Fruit fly (Drosophila melanogaster) whole organism, embryonic: ENCODE results near the gene CG34283.

Source experiments
- ATbp ChIP-seq: fragments of 200-800 bp; sonication (Bioruptor generic); optimal IDR thresholded peaks from 2 replicates; lab custom pipeline; 2017; ENCODE audit warnings: missing biosample characterization, mild to moderate bottlenecking, missing genetic modification characterization, missing genetic modification reagents
- Aef1 ChIP-seq: fragments of 200-800 bp; sonication (Bioruptor generic); IDR thresholded peaks from 3 replicates; pipeline ENCODE4 v1.3.6; 2022; ENCODE audit warnings: missing biosample characterization, missing genetic modification characterization
- Asciz ChIP-seq: fragments of 200-800 bp; sonication (Bioruptor generic); optimal IDR thresholded peaks from 2 replicates; lab custom pipeline; 2017; ENCODE audit warnings: missing biosample characterization, mild to moderate bottlenecking, missing genetic modification characterization, missing genetic modification reagents
- CG10147 ChIP-seq: fragments of 200-800 bp; sonication (Bioruptor generic); optimal IDR thresholded peaks from 2 replicates; lab custom pipeline; 2019; ENCODE audit warnings: missing biosample characterization, mild to moderate bottlenecking, missing genetic modification characterization, moderate library complexity
- CG11093 ChIP-seq: fragments of 200-800 bp; sonication (Bioruptor generic); IDR thresholded peaks from 3 replicates; pipeline ENCODE4 v1.3.6; 2022; ENCODE audit warnings: missing biosample characterization, missing genetic modification characterization
- CG11696 ChIP-seq: fragments of 200-800 bp; sonication (Bioruptor generic); IDR thresholded peaks from 2 replicates; pipeline ENCODE4 v1.3.6; 2022; ENCODE audit warnings: missing biosample characterization, missing genetic modification characterization
- CG12219 ChIP-seq: fragments of 200-800 bp; sonication (Bioruptor generic); optimal IDR thresholded peaks from 3 replicates; lab custom pipeline; 2018; ENCODE audit warnings: missing biosample characterization, mild to moderate bottlenecking, missing genetic modification characterization
- CG12659 ChIP-seq: fragments of 200-800 bp; sonication (Bioruptor generic); optimal IDR thresholded peaks from 3 replicates; lab custom pipeline; 2017; ENCODE audit warnings: mild to moderate bottlenecking, missing biosample characterization, missing genetic modification reagents, missing genetic modification characterization
- CG1832 ChIP-seq: fragments of 200-800 bp; sonication (Bioruptor generic); optimal IDR thresholded peaks from 2 replicates; lab custom pipeline; 2017; ENCODE audit warnings: missing biosample characterization, mild to moderate bottlenecking, missing genetic modification characterization, inconsistent platforms
- CG2116 ChIP-seq: fragments of 200-800 bp; sonication (Bioruptor generic); optimal IDR thresholded peaks from 3 replicates; lab custom pipeline; 2018; ENCODE audit warnings: missing biosample characterization, mild to moderate bottlenecking, missing genetic modification characterization
- CG2120 ChIP-seq: fragments of 200-800 bp; sonication (Bioruptor generic); optimal IDR thresholded peaks from 3 replicates; lab custom pipeline; 2016; ENCODE audit warnings: missing biosample characterization, missing genetic modification characterization
- CG2199 ChIP-seq: fragments of 200-800 bp; sonication (Bioruptor generic); IDR thresholded peaks from 3 replicates; pipeline ENCODE4 v1.3.6; 2022; ENCODE audit warnings: missing biosample characterization, missing genetic modification characterization
- CG4854 ChIP-seq: fragments of 200-800 bp; sonication (Bioruptor generic); optimal IDR thresholded peaks from 2 replicates; lab custom pipeline; 2016; ENCODE audit warnings: missing biosample characterization, missing genetic modification characterization, inconsistent platforms
- CG7745 ChIP-seq: fragments of 200-800 bp; sonication (Bioruptor generic); optimal IDR thresholded peaks from 2 replicates; lab custom pipeline; 2018; ENCODE audit warnings: missing biosample characterization, mild to moderate bottlenecking, missing genetic modification characterization, moderate library complexity
- CG7786 ChIP-seq: fragments of 200-800 bp; sonication (Bioruptor generic); optimal IDR thresholded peaks from 2 replicates; lab custom pipeline; 2016; ENCODE audit warnings: missing biosample characterization, missing genetic modification characterization
- CG7963 ChIP-seq: fragments of 200-800 bp; sonication (Bioruptor generic); IDR thresholded peaks from 3 replicates; pipeline ENCODE4 v1.3.6; 2022; ENCODE audit warnings: missing biosample characterization, missing genetic modification characterization; ENCODE audit not compliant: partially characterized antibody
- Dbx ChIP-seq: fragments of 200-800 bp; sonication (Bioruptor generic); IDR thresholded peaks from 3 replicates; pipeline ENCODE4 v1.3.6; 2022; ENCODE audit warnings: missing biosample characterization, missing genetic modification characterization
- Dek ChIP-seq: fragments of 200-800 bp; sonication (Bioruptor generic); optimal IDR thresholded peaks from 3 replicates; lab custom pipeline; 2019; ENCODE audit warnings: missing biosample characterization, mild to moderate bottlenecking, missing genetic modification characterization, moderate library complexity
- Doc3 ChIP-seq: fragments of 200-800 bp; sonication (Bioruptor generic); IDR thresholded peaks from 3 replicates; pipeline ENCODE4 v1.3.6; 2022; ENCODE audit warnings: missing biosample characterization, missing genetic modification characterization; ENCODE audit not compliant: partially characterized antibody
- Elba2 ChIP-seq: fragments of 200-800 bp; sonication (Bioruptor generic); optimal IDR thresholded peaks from 3 replicates; lab custom pipeline; 2016; ENCODE audit warnings: missing biosample characterization, missing genetic modification characterization
- Ets65A ChIP-seq: fragments of 200-800 bp; sonication (Bioruptor generic); peaks from one replicate; lab custom pipeline; 2016; ENCODE audit warnings: missing biosample characterization, missing genetic modification characterization
- HLH54F ChIP-seq: fragments of 200-800 bp; sonication (Bioruptor generic); optimal IDR thresholded peaks from 3 replicates; lab custom pipeline; 2016; ENCODE audit warnings: missing biosample characterization, missing genetic modification characterization
- Nf-YC ChIP-seq: fragments of 200-800 bp; optimal IDR thresholded peaks from 3 replicates; lab custom pipeline; 2019; ENCODE audit warnings: missing biosample characterization, mild to moderate bottlenecking, missing genetic modification characterization, moderate library complexity
- NfI ChIP-seq: fragments of 200-800 bp; sonication (Bioruptor generic); optimal IDR thresholded peaks from 3 replicates; lab custom pipeline; 2018; ENCODE audit warnings: missing biosample characterization, mild to moderate bottlenecking, missing genetic modification characterization, moderate library complexity
- Ravus ChIP-seq: fragments of 200-800 bp; sonication (Bioruptor generic); IDR thresholded peaks from 2 replicates; pipeline ENCODE4 v1.3.6; 2022; ENCODE audit warnings: missing biosample characterization, missing genetic modification characterization
- Side ChIP-seq: fragments of 200-800 bp; sonication (Bioruptor generic); optimal IDR thresholded peaks from 2 replicates; lab custom pipeline; 2016; ENCODE audit warnings: missing biosample characterization, missing genetic modification characterization
- Sin3A ChIP-seq: fragments of >200 bp; optimal IDR thresholded peaks from 2 replicates; lab custom pipeline; 2018
- Six4 ChIP-seq: fragments of 200-800 bp; sonication (Bioruptor generic); optimal IDR thresholded peaks from 2 replicates; lab custom pipeline; 2016; ENCODE audit warnings: missing biosample characterization, missing genetic modification characterization
- Spps ChIP-seq: fragments of 200-800 bp; sonication (Bioruptor generic); optimal IDR thresholded peaks from 2 replicates; lab custom pipeline; 2018; ENCODE audit warnings: missing biosample characterization, mild to moderate bottlenecking, missing genetic modification characterization
- Tbp ChIP-seq: fragments of >200 bp; optimal IDR thresholded peaks from 2 replicates; lab custom pipeline; 2018; ENCODE audit warnings: missing biosample characterization, missing genetic modification characterization
- Usf ChIP-seq: fragments of 200-800 bp; sonication (Bioruptor generic); optimal IDR thresholded peaks from 2 replicates; lab custom pipeline; 2017; ENCODE audit warnings: missing genotype, missing biosample characterization, missing genetic modification characterization
- Vsx1 ChIP-seq: fragments of 200-800 bp; sonication (Bioruptor generic); optimal IDR thresholded peaks from 2 replicates; lab custom pipeline; 2017; ENCODE audit warnings: missing biosample characterization, mild to moderate bottlenecking, missing genetic modification characterization, missing genetic modification reagents
- bcd ChIP-seq: fragments of 200-800 bp; sonication (Bioruptor generic); optimal IDR thresholded peaks from 2 replicates; lab custom pipeline; 2017; ENCODE audit warnings: missing biosample characterization, mild to moderate bottlenecking, missing genetic modification characterization
- btn ChIP-seq: fragments of 200-800 bp; sonication (Bioruptor generic); optimal IDR thresholded peaks from 2 replicates; lab custom pipeline; 2016; ENCODE audit warnings: missing biosample characterization, missing genetic modification characterization
- cas ChIP-seq: fragments of 200-800 bp; sonication (Bioruptor generic); IDR thresholded peaks from 2 replicates; pipeline ENCODE4 v1.3.6; 2022; ENCODE audit warnings: missing biosample characterization, missing genetic modification characterization
- cg ChIP-seq: fragments of 200-800 bp; sonication (Bioruptor generic); optimal IDR thresholded peaks from 3 replicates; lab custom pipeline; 2019; ENCODE audit warnings: missing biosample characterization, mild to moderate bottlenecking, missing genetic modification characterization, moderate library complexity
- chif ChIP-seq, 2 experiments: fragments of 200-800 bp; sonication (Bioruptor generic); optimal IDR thresholded peaks; 3 replicates each; lab custom pipeline; 2016; ENCODE audit warnings: missing biosample characterization in 2 of 2, missing genetic modification characterization in 2 of 2
- chn ChIP-seq: fragments of 200-800 bp; sonication (Bioruptor generic); optimal IDR thresholded peaks from 2 replicates; lab custom pipeline; 2016; ENCODE audit warnings: missing biosample characterization, missing genetic modification characterization
- eve ChIP-seq, 2 experiments: fragments of >200 bp; optimal IDR thresholded peaks; 2 replicates each; lab custom pipeline; 2017; ENCODE audit warnings: missing biosample characterization in 2 of 2, missing genetic modification characterization in 2 of 2
- fd64A ChIP-seq: fragments of 200-800 bp; sonication (Bioruptor generic); optimal IDR thresholded peaks from 3 replicates; lab custom pipeline; 2018; ENCODE audit warnings: missing biosample characterization, mild to moderate bottlenecking, missing genetic modification characterization
- gro ChIP-seq: fragments of 200-800 bp; sonication (Bioruptor generic); optimal IDR thresholded peaks from 2 replicates; lab custom pipeline; 2016; ENCODE audit warnings: missing biosample characterization, missing genetic modification characterization
- her ChIP-seq: fragments of 200-800 bp; sonication (Bioruptor generic); optimal IDR thresholded peaks from 2 replicates; lab custom pipeline; 2016; ENCODE audit warnings: missing biosample characterization, missing genetic modification characterization
- hkb ChIP-seq, 2 experiments: fragments of 200-800 bp in 1 of 2; fragments of >200 bp in 1 of 2; sonication (Bioruptor generic) in 1 of 2; IDR thresholded peaks in 1 of 2; optimal IDR thresholded peaks in 1 of 2; 2 replicates each; pipeline versions ENCODE4 v1.3.6 to Lab custom; 2017 to 2022; ENCODE audit warnings: missing biosample characterization in 1 of 2, missing genetic modification characterization in 1 of 2
- jumu ChIP-seq: fragments of 200-800 bp; sonication (Bioruptor generic); optimal IDR thresholded peaks from 3 replicates; lab custom pipeline; 2016; ENCODE audit warnings: missing biosample characterization, missing genetic modification characterization
- org-1 ChIP-seq: fragments of 200-800 bp; sonication (Bioruptor generic); optimal IDR thresholded peaks from 2 replicates; lab custom pipeline; 2017; ENCODE audit warnings: missing biosample characterization, missing genetic modification characterization
- prd ChIP-seq, 3 experiments: fragments of >200 bp in 2 of 3; fragments of 200-800 bp in 1 of 3; sonication (Bioruptor generic) in 1 of 3; optimal IDR thresholded peaks in 2 of 3; IDR thresholded peaks in 1 of 3; 2 replicates in 2 of 3; 3 replicates in 1 of 3; pipeline versions ENCODE4 v1.3.6 to Lab custom; 2017 to 2022; ENCODE audit warnings: missing biosample characterization in 1 of 3, missing genetic modification characterization in 1 of 3
- ranshi ChIP-seq: fragments of 200-800 bp; sonication (Bioruptor generic); IDR thresholded peaks from 2 replicates; pipeline ENCODE4 v1.3.6; 2022; ENCODE audit warnings: missing biosample characterization, missing genetic modification characterization
- row ChIP-seq: fragments of 200-800 bp; sonication (Bioruptor generic); IDR thresholded peaks from 3 replicates; pipeline ENCODE4 v1.3.6; 2022; ENCODE audit warnings: missing biosample characterization, missing genetic modification characterization
- tup ChIP-seq: fragments of 200-800 bp; sonication (Bioruptor generic); optimal IDR thresholded peaks from 2 replicates; lab custom pipeline; 2016; ENCODE audit warnings: missing biosample characterization, mild to moderate bottlenecking, missing genetic modification characterization, moderate library complexity

Gene CG34283

DNA sequence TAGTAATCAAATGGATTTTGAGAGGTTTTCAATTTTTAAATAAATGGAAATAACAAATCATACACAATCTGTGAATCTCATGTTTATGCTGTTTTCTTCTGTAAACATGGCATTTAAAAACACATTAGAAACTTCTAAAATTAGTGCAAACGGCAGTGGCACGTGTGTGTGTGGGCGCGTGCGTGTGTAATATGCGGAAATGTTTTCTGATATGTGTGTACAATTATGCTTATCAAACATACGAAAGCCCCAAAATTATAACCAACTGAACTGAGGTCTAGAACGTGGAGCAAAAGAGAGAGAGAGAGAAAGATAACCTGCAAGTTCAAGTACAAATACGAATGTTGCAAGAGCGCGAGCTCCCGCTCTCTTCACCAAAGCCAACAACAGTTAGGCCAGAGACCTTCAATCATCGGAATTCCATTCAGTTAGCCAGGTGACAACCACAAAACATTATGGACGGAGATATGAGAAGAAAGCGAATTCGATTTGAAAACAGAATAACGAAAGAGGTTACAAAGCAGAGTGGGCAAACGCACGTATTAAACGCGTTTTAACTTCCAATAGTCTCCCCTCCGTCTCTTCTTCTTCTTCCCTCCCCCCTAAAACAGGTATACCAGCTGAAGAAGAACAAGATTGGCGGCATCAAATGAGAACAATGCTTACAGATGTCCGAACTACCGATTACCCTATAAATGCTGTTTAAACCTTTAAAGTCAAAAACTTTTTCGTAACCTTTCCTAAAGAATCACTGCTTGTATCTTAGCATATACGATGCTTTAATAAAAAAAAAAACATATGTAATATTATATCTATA lies 18.8 kb upstream of the CG34283 start (continued):
- TF ChIP-seq CG11093 (GFP tag; lab: Robert Waterston, UW): peak; percentile 93
- TF ChIP-seq Doc3: no peak
- peak; percentile 90 for TF ChIP-seq chn (GFP tag; lab: Kevin White, UChicago)
- TF ChIP-seq cg (GFP tag; lab: Kevin White, UChicago): peak; percentile 26
- peak; percentile 73 for TF ChIP-seq CG2116 (GFP tag; lab: Kevin White, UChicago)
- TF ChIP-seq Dbx (GFP tag; lab: Robert Waterston, UW): peak; percentile 98
- peak; percentile 94 for TF ChIP-seq fd64A (GFP tag; lab: Kevin White, UChicago)
- no peak for TF ChIP-seq prd (optimal IDR thresholded peaks at IDR 0.05; lab: Kevin White, UChicago)
- TF ChIP-seq prd (GFP tag; IDR thresholded peaks at IDR 0.05; lab: Robert Waterston, UW): peak; percentile 97
- peak; percentile 91 for TF ChIP-seq org-1 (GFP tag; lab: Kevin White, UChicago)
- TF ChIP-seq CG11696 (GFP tag; lab: Robert Waterston, UW): peak; percentile 92
- TF ChIP-seq btn: peak; percentile 43
- peak; percentile 66 for TF ChIP-seq jumu (GFP tag; lab: Kevin White, UChicago)
- TF ChIP-seq Ets65A (GFP tag; lab: Kevin White, UChicago): peak; percentile 91
- TF ChIP-seq CG2199 (GFP tag; lab: Robert Waterston, UW): peak; percentile 80; the same call in 2 of the 3 replicates
- TF ChIP-seq cas: peak; percentile 94
- no peak for TF ChIP-seq eve (GFP tag; optimal IDR thresholded peaks at IDR 0.05; lab: Kevin White, UChicago)
- no peak for TF ChIP-seq CG1832 (GFP tag; lab: Kevin White, UChicago)
- no peak for TF ChIP-seq CG7963 (GFP tag; lab: Robert Waterston, UW)
- peak; percentile 87 for TF ChIP-seq Ravus
- peak; percentile 97 for TF ChIP-seq CG12659 (GFP tag; lab: Kevin White, UChicago)
- TF ChIP-seq CG12219 (GFP tag; lab: Kevin White, UChicago): peak; percentile 94
- no peak for TF ChIP-seq Sin3A (lab: Kevin White, UChicago)
- TF ChIP-seq NfI (GFP tag; lab: Kevin White, UChicago): peak; percentile 96
- no peak for TF ChIP-seq Elba2 (GFP tag; lab: Kevin White, UChicago)
- peak; percentile 98 for TF ChIP-seq row (GFP tag; lab: Robert Waterston, UW)
- peak; percentile 93 for TF ChIP-seq Spps
- peak; percentile 96 for TF ChIP-seq CG10147 (GFP tag; lab: Kevin White, UChicago)
- peak; percentile 96 for TF ChIP-seq Asciz (GFP tag; lab: Kevin White, UChicago)
- TF ChIP-seq CG4854 (GFP tag; lab: Kevin White, UChicago): peak; percentile 91
- peak; percentile 6 for TF ChIP-seq CG7745 (tag; lab: Kevin White, UChicago)
- peak; percentile 81 for TF ChIP-seq Side (GFP tag; lab: Kevin White, UChicago)
- peak; percentile 82 for TF ChIP-seq HLH54F
- TF ChIP-seq Six4 (GFP tag; lab: Kevin White, UChicago): peak; percentile 96
- TF ChIP-seq bcd (GFP tag; lab: Kevin White, UChicago): peak; percentile 97
- no peak for TF ChIP-seq hkb (optimal IDR thresholded peaks at IDR 0.05; lab: Kevin White, UChicago)
- peak; percentile 97 for TF ChIP-seq hkb (GFP tag; IDR thresholded peaks at IDR 0.05; lab: Robert Waterston, UW)
- peak; percentile 97 for TF ChIP-seq Aef1 (GFP tag; lab: Robert Waterston, UW)
- peak; percentile 80 for TF ChIP-seq tup
- TF ChIP-seq ATbp (GFP tag; lab: Kevin White, UChicago): peak; percentile 92
- TF ChIP-seq Usf (GFP tag; lab: Kevin White, UChicago): peak; percentile 90
- TF ChIP-seq Vsx1 (GFP tag; lab: Kevin White, UChicago): peak; percentile 93
- peak; percentile 86 for TF ChIP-seq CG7786
- peak; percentile 79 for TF ChIP-seq Nf-YC (tag; lab: Kevin White, UChicago)
- TF ChIP-seq ranshi (GFP tag; lab: Robert Waterston, UW): peak; percentile 97
- peak; percentile 73 for TF ChIP-seq her (GFP tag; lab: Kevin White, UChicago)
- peak; percentile 71 to 82 for TF ChIP-seq chif (GFP tag; optimal IDR thresholded peaks at IDR 0.05; lab: Kevin White, UChicago)
- TF ChIP-seq gro (GFP tag; lab: Kevin White, UChicago): peak; percentile 89
- peak; percentile 96 for TF ChIP-seq Dek (tag; lab: Kevin White, UChicago)
- TF ChIP-seq CG2120: peak; percentile 96
- TF ChIP-seq Tbp (GFP tag; lab: Kevin White, UChicago): no peak
